Fruit fly (Drosophila melanogaster) whole organism, prepupa: ENCODE measurements around the gene RhoGAP15B.
A peak's percentile ranks its signal among the peaks of the same experiment; 100 is the strongest.

Experiments
- Blimp-1 ChIP-seq: fragments of 200-800 bp; sonication (Bioruptor generic); optimal IDR thresholded peaks from 3 replicates; lab custom pipeline; 2017; ENCODE audit warnings: missing biosample characterization, missing genetic modification characterization, mild to moderate bottlenecking, moderate library complexity, missing genetic modification reagents
- CG10669 ChIP-seq: fragments of 200-800 bp; sonication (Bioruptor generic); optimal IDR thresholded peaks from 3 replicates; lab custom pipeline; 2018; ENCODE audit warnings: missing biosample characterization, mild to moderate bottlenecking, missing genetic modification characterization, moderate library complexity
- CG11294 ChIP-seq: fragments of 200-800 bp; sonication (Bioruptor generic); IDR thresholded peaks from 2 replicates; pipeline ENCODE4 v1.3.6; 2022; ENCODE audit warnings: missing biosample characterization, missing genetic modification characterization
- CG11762 ChIP-seq: fragments of 200-800 bp; sonication (Bioruptor generic); optimal IDR thresholded peaks from 3 replicates; lab custom pipeline; 2016; ENCODE audit warnings: missing biosample characterization, missing genetic modification characterization; ENCODE audit not compliant: insufficient read depth
- CG11902 ChIP-seq: fragments of 200-800 bp; sonication (Bioruptor generic); optimal IDR thresholded peaks from 3 replicates; lab custom pipeline; 2016; ENCODE audit warnings: missing biosample characterization, missing genetic modification characterization
- CG15336 ChIP-seq: fragments of 200-800 bp; sonication (Bioruptor generic); IDR thresholded peaks from 2 replicates; pipeline ENCODE4 v1.3.6; 2022; ENCODE audit warnings: missing biosample characterization, missing genetic modification characterization
- CG1621 ChIP-seq: fragments of 200-800 bp; sonication (Bioruptor generic); optimal IDR thresholded peaks from 3 replicates; lab custom pipeline; 2018; ENCODE audit warnings: missing biosample characterization, mild to moderate bottlenecking, missing genetic modification characterization
- CG3032 ChIP-seq: fragments of 200-800 bp; optimal IDR thresholded peaks from 2 replicates; lab custom pipeline; 2019; ENCODE audit warnings: missing biosample characterization, mild to moderate bottlenecking, missing genetic modification characterization, moderate library complexity
- CG31627 ChIP-seq: fragments of 200-800 bp; sonication (Bioruptor generic); optimal IDR thresholded peaks from 3 replicates; lab custom pipeline; 2016; ENCODE audit warnings: missing biosample characterization, missing genetic modification characterization
- CG34406 ChIP-seq: fragments of 200-800 bp; sonication (Bioruptor generic); optimal IDR thresholded peaks from 3 replicates; lab custom pipeline; 2016; ENCODE audit warnings: missing biosample characterization, missing genetic modification characterization
- CG4318 ChIP-seq: fragments of 200-800 bp; sonication (Bioruptor generic); optimal IDR thresholded peaks from 3 replicates; lab custom pipeline; 2017; ENCODE audit warnings: missing biosample characterization, mild to moderate bottlenecking, missing genetic modification characterization
- CG6163 ChIP-seq: fragments of 200-800 bp; sonication (Bioruptor generic); IDR thresholded peaks from 3 replicates; pipeline ENCODE4 v1.3.6; 2022; ENCODE audit warnings: missing biosample characterization, missing genetic modification characterization
- CG6276 ChIP-seq: fragments of 200-800 bp; sonication (Bioruptor generic); optimal IDR thresholded peaks from 2 replicates; lab custom pipeline; 2017; ENCODE audit warnings: missing biosample characterization, mild to moderate bottlenecking, missing genetic modification characterization
- CG6854 ChIP-seq: fragments of 200-800 bp; sonication (Bioruptor generic); optimal IDR thresholded peaks from 2 replicates; lab custom pipeline; 2017; ENCODE audit warnings: missing biosample characterization, mild to moderate bottlenecking, missing genetic modification characterization
- CG7368 ChIP-seq: fragments of 200-800 bp; sonication (Bioruptor generic); optimal IDR thresholded peaks from 3 replicates; lab custom pipeline; 2016; ENCODE audit warnings: missing biosample characterization, missing genetic modification characterization
- CG8119 ChIP-seq: fragments of 200-800 bp; sonication (Bioruptor generic); IDR thresholded peaks from 3 replicates; pipeline ENCODE4 v1.3.6; 2022; ENCODE audit warnings: missing biosample characterization, missing genetic modification characterization
- CG8632 ChIP-seq: fragments of 200-800 bp; sonication (Bioruptor generic); optimal IDR thresholded peaks from 3 replicates; lab custom pipeline; 2016; ENCODE audit warnings: missing biosample characterization, missing genetic modification characterization
- CG9139 ChIP-seq: fragments of 200-800 bp; sonication (Bioruptor generic); optimal IDR thresholded peaks from 3 replicates; lab custom pipeline; 2017; ENCODE audit warnings: missing biosample characterization, mild to moderate bottlenecking, missing genetic modification characterization
- Eip75B ChIP-seq: fragments of 200-800 bp; sonication (Bioruptor generic); optimal IDR thresholded peaks from 3 replicates; lab custom pipeline; 2016; ENCODE audit warnings: missing biosample characterization, missing genetic modification characterization
- Eip78C ChIP-seq: fragments of 200-800 bp; sonication (Bioruptor generic); peaks from one replicate; lab custom pipeline; 2016; ENCODE audit warnings: missing biosample characterization, missing genetic modification characterization
- Eip93F ChIP-seq: fragments of 200-800 bp; sonication (Bioruptor generic); optimal IDR thresholded peaks from 2 replicates; lab custom pipeline; 2016; ENCODE audit warnings: missing biosample characterization, mild to moderate bottlenecking, missing genetic modification characterization
- Ets21C ChIP-seq: fragments of 200-800 bp; sonication (Bioruptor generic); optimal IDR thresholded peaks from 3 replicates; lab custom pipeline; 2016; ENCODE audit warnings: missing biosample characterization, missing genetic modification characterization
- Ets96B ChIP-seq: fragments of 200-800 bp; optimal IDR thresholded peaks from 2 replicates; lab custom pipeline; 2019; ENCODE audit warnings: missing biosample characterization, mild to moderate bottlenecking, missing genetic modification characterization, moderate library complexity
- Gug ChIP-seq: fragments of 200-800 bp; sonication (Bioruptor generic); IDR thresholded peaks from 2 replicates; pipeline ENCODE4 v1.3.6; 2022; ENCODE audit warnings: missing biosample characterization, missing genetic modification characterization
- Hr39 ChIP-seq: fragments of 200-800 bp; sonication (Bioruptor generic); optimal IDR thresholded peaks from 2 replicates; lab custom pipeline; 2016; ENCODE audit warnings: missing biosample characterization, missing genetic modification characterization
- Hr4 ChIP-seq: fragments of 200-800 bp; sonication (Bioruptor generic); optimal IDR thresholded peaks from 3 replicates; lab custom pipeline; 2016; ENCODE audit warnings: missing biosample characterization, missing genetic modification characterization
- Met ChIP-seq: fragments of 200-800 bp; sonication (Bioruptor generic); optimal IDR thresholded peaks from 3 replicates; lab custom pipeline; 2016; ENCODE audit warnings: missing biosample characterization, missing genetic modification characterization
- OdsH ChIP-seq: fragments of 200-800 bp; sonication (Bioruptor generic); optimal IDR thresholded peaks from 3 replicates; lab custom pipeline; 2016; ENCODE audit warnings: missing biosample characterization, missing genetic modification characterization
- Smox ChIP-seq: fragments of 200-800 bp; sonication (Bioruptor generic); optimal IDR thresholded peaks from 3 replicates; lab custom pipeline; 2016; ENCODE audit warnings: missing biosample characterization, missing genetic modification characterization
- Sox102F ChIP-seq: fragments of 200-800 bp; sonication (Bioruptor generic); optimal IDR thresholded peaks from 2 replicates; lab custom pipeline; 2016; ENCODE audit warnings: missing biosample characterization, mild to moderate bottlenecking, missing genetic modification characterization
- achi ChIP-seq: fragments of 200-800 bp; sonication (Bioruptor generic); optimal IDR thresholded peaks from 3 replicates; lab custom pipeline; 2016; ENCODE audit warnings: missing biosample characterization, missing genetic modification characterization
- acj6 ChIP-seq: fragments of 200-800 bp; sonication (Bioruptor generic); optimal IDR thresholded peaks from 3 replicates; lab custom pipeline; 2016; ENCODE audit warnings: missing biosample characterization, missing genetic modification characterization
- dsx ChIP-seq: fragments of 200-800 bp; optimal IDR thresholded peaks from 3 replicates; lab custom pipeline; 2019; ENCODE audit warnings: missing biosample characterization, mild to moderate bottlenecking, missing genetic modification characterization, moderate library complexity; ENCODE audit not compliant: poor library complexity, severe bottlenecking
- fd59A ChIP-seq: fragments of 200-800 bp; sonication (Bioruptor generic); optimal IDR thresholded peaks from 2 replicates; lab custom pipeline; 2017; ENCODE audit warnings: missing biosample characterization, mild to moderate bottlenecking, missing genetic modification characterization, missing genetic modification reagents
- fd85E ChIP-seq: fragments of 200-800 bp; sonication (Bioruptor generic); optimal IDR thresholded peaks from 3 replicates; lab custom pipeline; 2016; ENCODE audit warnings: missing biosample characterization, missing genetic modification characterization
- lz ChIP-seq: fragments of 200-800 bp; sonication (Bioruptor generic); optimal IDR thresholded peaks from 3 replicates; lab custom pipeline; 2016; ENCODE audit warnings: missing biosample characterization, missing genetic modification characterization
- net ChIP-seq: fragments of 200-800 bp; sonication (Bioruptor generic); optimal IDR thresholded peaks from 3 replicates; lab custom pipeline; 2016; ENCODE audit warnings: missing biosample characterization, missing genetic modification characterization
- pdm3 ChIP-seq: fragments of 200-800 bp; sonication (Bioruptor generic); optimal IDR thresholded peaks from 3 replicates; lab custom pipeline; 2016; ENCODE audit warnings: missing biosample characterization, missing genetic modification characterization
- salr ChIP-seq, 2 experiments: fragments of 200-800 bp; sonication (Bioruptor generic); optimal IDR thresholded peaks; 3 replicates each; lab custom pipeline; 2016 to 2018; ENCODE audit warnings: missing biosample characterization in 2 of 2, missing genetic modification characterization in 2 of 2, mild to moderate bottlenecking in 1 of 2
- spab ChIP-seq: fragments of 200-800 bp; sonication (Bioruptor generic); optimal IDR thresholded peaks from 2 replicates; lab custom pipeline; 2017; ENCODE audit warnings: missing biosample characterization, mild to moderate bottlenecking, missing genetic modification characterization, missing genetic modification reagents
- ss ChIP-seq, 2 experiments: fragments of 200-800 bp; sonication (Bioruptor generic); optimal IDR thresholded peaks; 2 replicates in 1 of 2; 3 replicates in 1 of 2; lab custom pipeline; 2017 to 2018; ENCODE audit warnings: mild to moderate bottlenecking in 2 of 2, missing biosample characterization in 2 of 2, missing genetic modification characterization in 2 of 2, moderate library complexity in 1 of 2
- svp ChIP-seq: fragments of 200-800 bp; sonication (Bioruptor generic); peaks from one replicate; lab custom pipeline; 2016; ENCODE audit warnings: missing biosample characterization, missing genetic modification characterization
- topi ChIP-seq: fragments of 200-800 bp; sonication (Bioruptor generic); optimal IDR thresholded peaks from 3 replicates; lab custom pipeline; 2016; ENCODE audit warnings: missing biosample characterization, missing genetic modification characterization
- vri ChIP-seq: fragments of 200-800 bp; sonication (Bioruptor generic); optimal IDR thresholded peaks from 3 replicates; lab custom pipeline; 2016; ENCODE audit warnings: missing biosample characterization, mild to moderate bottlenecking, missing genetic modification characterization

RhoGAP15B gene

DNA sequence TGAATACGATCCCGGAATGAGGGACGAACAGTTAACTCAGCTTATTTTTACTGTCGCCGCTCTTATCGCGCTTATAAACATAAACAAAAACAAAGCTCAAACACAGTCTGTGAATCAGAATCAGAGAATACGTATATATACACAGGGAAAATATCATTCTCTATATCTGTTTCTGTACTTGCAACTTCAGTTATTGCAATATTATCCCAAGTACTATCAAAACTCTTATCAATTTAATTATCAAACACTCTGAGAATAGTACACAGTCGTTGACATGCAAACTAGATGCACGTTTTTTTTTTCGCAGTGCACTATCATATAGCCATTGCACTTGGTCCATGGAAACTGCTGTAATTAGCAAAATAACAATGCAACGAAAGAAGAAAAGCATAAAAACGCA lies 2.3 kb downstream of the RhoGAP15B start (continued):
- peak; percentile 25 for TF ChIP-seq Blimp-1 (GFP tag; lab: Kevin White, UChicago)
- peak; percentile 83 for TF ChIP-seq CG6163 (GFP tag; lab: Robert Waterston, UW)
- peak; percentile 70 for TF ChIP-seq spab (GFP tag; lab: Kevin White, UChicago)
- peak; percentile 54 for TF ChIP-seq CG4318 (GFP tag; lab: Kevin White, UChicago)
- peak; percentile 74 for TF ChIP-seq CG8119 (GFP tag; lab: Robert Waterston, UW)
- TF ChIP-seq CG11902 (GFP tag; lab: Kevin White, UChicago), result peak; percentile 56
- peak; percentile 76 for TF ChIP-seq achi
- TF ChIP-seq CG31627 (GFP tag; lab: Kevin White, UChicago), result peak; percentile 75

DNA sequence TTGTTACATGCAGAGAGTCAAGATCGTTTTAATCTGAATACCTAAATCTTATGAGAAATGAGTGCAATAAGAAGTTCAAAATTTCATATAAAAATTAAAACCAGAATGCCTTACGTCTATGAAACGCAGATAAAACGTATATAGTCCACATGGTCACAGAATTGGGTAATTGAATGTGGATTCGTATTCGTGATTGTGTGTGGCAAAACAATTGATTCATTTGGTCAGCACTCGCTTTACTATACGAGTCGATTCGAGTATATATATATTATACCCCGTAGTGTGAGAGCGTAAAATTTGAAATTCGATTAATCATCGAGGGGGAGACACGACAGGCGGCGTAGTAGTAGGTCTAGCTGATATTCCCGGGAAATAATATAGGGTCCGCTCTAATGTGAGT lies 3.5 kb downstream of the RhoGAP15B start:
- TF ChIP-seq vri (peak; percentile 10), Eip93F (GFP tag; lab: Kevin White, UChicago) (no peak), CG8632 (no peak), CG7368 (GFP tag; lab: Kevin White, UChicago) (no peak), CG6276 (GFP tag; lab: Kevin White, UChicago) (no peak), svp (no peak)
- TF ChIP-seq, all 60 proteins: peak for 1

DNA sequence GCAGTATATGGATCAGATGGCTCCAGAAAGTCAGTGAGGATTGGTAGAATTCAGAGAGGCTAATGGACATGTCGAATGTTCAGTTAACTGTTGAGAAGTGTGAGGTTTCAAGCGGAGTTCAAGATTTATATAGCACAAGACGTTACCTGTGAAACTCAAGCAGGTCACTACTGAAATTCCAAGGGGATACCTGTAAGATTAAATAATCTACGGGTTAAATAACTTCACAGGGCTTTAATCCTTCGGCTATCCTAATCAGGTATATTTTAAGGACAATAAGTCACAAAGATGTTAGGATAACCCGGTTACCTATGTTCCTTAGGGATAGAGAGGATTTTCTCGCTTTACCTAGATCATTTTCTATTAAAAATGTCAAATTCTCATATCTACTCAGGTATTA lies 5.3 kb downstream of the RhoGAP15B start, which contains the start of gene CG13000:
CG13000 (minus strand) TSS at position 101 of the 400 bp plus-strand sequence.
- no peak for TF ChIP-seq OdsH (GFP tag; lab: Kevin White, UChicago)

DNA sequence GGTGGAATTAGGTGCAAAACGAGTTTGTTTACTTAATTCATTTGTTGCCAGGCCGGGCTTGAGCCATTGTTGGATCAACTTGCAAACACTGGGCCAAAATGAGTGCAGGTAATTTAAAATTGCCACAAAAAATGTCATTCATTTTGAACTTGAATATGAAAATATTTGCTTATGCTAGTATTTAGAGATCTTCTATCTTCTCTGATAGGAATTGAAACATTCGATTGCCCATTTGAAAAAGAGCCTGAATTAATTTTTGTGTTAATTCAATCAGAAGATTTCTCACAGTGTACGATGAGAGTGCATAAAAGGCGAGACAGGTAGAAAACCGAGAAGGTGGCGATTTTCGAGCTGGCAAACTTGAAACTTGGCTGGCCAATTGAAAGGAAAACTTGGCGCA lies 23.4 kb downstream of the RhoGAP15B start:
- TF ChIP-seq Blimp-1 (GFP tag; lab: Kevin White, UChicago) (no peak), fd85E (GFP tag; lab: Kevin White, UChicago) (no peak), CG3032 (peak; percentile 60), salr (GFP tag; optimal IDR thresholded peaks at IDR 0.05; lab: Kevin White, UChicago) (peak; percentile 24 to 72), ss (GFP tag; optimal IDR thresholded peaks at IDR 0.05; lab: Kevin White, UChicago) (peak; percentile 0 to 52), Smox (GFP tag; lab: Kevin White, UChicago) (peak; percentile 60), pdm3 (GFP tag; lab: Kevin White, UChicago) (peak; percentile 73), Ets96B (tag; lab: Kevin White, UChicago) (peak; percentile 64), dsx (peak; percentile 59), CG11902 (GFP tag; lab: Kevin White, UChicago) (peak; percentile 22), Sox102F (peak; percentile 67), CG11762 (GFP tag; lab: Kevin White, UChicago) (peak; percentile 36), Met (GFP tag; lab: Kevin White, UChicago) (peak; percentile 68), CG7368 (GFP tag; lab: Kevin White, UChicago) (peak; percentile 69), CG34406 (GFP tag; lab: Kevin White, UChicago) (peak; percentile 54), achi (peak; percentile 78), CG1621 (tag; lab: Kevin White, UChicago) (peak; percentile 54), Hr39 (peak; percentile 70), spab (GFP tag; lab: Kevin White, UChicago) (peak; percentile 35), CG8632 (peak; percentile 50), CG15336 (GFP tag; lab: Robert Waterston, UW) (peak; percentile 87), vri (peak; percentile 2), Eip78C (GFP tag; lab: Kevin White, UChicago) (peak; percentile 93), Eip75B (peak; percentile 65), Hr4 (GFP tag; lab: Kevin White, UChicago) (peak; percentile 84), Ets21C (no peak), CG4318 (GFP tag; lab: Kevin White, UChicago) (no peak), net (peak; percentile 72), CG9139 (GFP tag; lab: Kevin White, UChicago) (no peak), svp (peak; percentile 85), CG6276 (GFP tag; lab: Kevin White, UChicago) (peak; percentile 81), Gug (GFP tag; lab: Robert Waterston, UW) (peak; percentile 73), CG11294 (peak; percentile 59), fd59A (peak; percentile 14), acj6 (GFP tag; lab: Kevin White, UChicago) (peak; percentile 39), CG6854 (GFP tag; lab: Kevin White, UChicago) (no peak), lz (peak; percentile 54), CG31627 (GFP tag; lab: Kevin White, UChicago) (peak; percentile 71), topi (GFP tag; lab: Kevin White, UChicago) (peak; percentile 71), CG10669 (GFP tag; lab: Kevin White, UChicago) (peak; percentile 58)
